Worm (Caenorhabditis elegans): ENCODE measurements around the gene B0495.9.

DNA sequence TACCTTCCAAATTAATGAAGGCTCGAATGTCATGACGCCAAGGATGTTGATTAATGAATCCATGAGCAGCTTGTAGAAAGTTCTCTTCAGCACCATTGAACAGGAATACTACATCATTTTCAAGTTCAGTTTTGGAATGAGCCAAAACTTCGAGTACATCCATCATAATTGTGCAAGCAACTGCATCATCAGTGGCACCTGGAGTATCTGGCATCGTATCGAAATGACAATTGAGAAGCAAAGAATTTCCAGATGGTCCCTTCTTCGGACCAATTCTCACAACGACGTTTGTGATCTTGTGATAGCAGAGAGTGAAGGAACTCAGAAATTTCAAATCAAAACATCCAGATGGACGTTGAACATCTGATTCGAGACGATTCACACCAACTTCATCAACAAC is 4.1 kb downstream of the B0495.9 start:
- TF ChIP-seq tbx-11 (GFP tag; IDR thresholded peaks at IDR 0.05) (no peak), ama-1 (optimal IDR thresholded peaks at IDR 0.05) (no peak), hmbx-1 (tag; optimal IDR thresholded peaks at IDR 0.05) (no peak), scrt-1 (GFP tag; IDR thresholded peaks at IDR 0.05) (no peak), flt-1 (GFP tag; IDR thresholded peaks at IDR 0.05) (no peak), tbx-37 (GFP tag; conservative IDR thresholded peaks at IDR 0.05) (no peak), B0310.2 (tag; optimal IDR thresholded peaks at IDR 0.05) (no peak), sea-1 (GFP tag; conservative IDR thresholded peaks at IDR 0.05) (no peak)
